Fruit fly (Drosophila melanogaster) whole organism, pupa: ENCODE data around the gene Cpr76Bd.

Source experiments
- CG8159 ChIP-seq: fragments of 200-800 bp; sonication (Bioruptor generic); optimal IDR thresholded peaks from 3 replicates; lab custom pipeline; 2018; ENCODE audit warnings: missing biosample characterization, mild to moderate bottlenecking, missing genetic modification characterization, moderate library complexity
- CG8301 ChIP-seq: fragments of 200-800 bp; sonication (Bioruptor generic); optimal IDR thresholded peaks from 2 replicates; lab custom pipeline; 2018; ENCODE audit warnings: missing biosample characterization, mild to moderate bottlenecking, missing genetic modification characterization
- EcR ChIP-seq: fragments of 200-800 bp; sonication (Bioruptor generic); optimal IDR thresholded peaks from 3 replicates; lab custom pipeline; 2019; ENCODE audit warnings: missing biosample characterization, missing genetic modification characterization, mild to moderate bottlenecking, moderate library complexity, missing genetic modification reagents
- Pif1A ChIP-seq: fragments of 200-800 bp; sonication (Bioruptor generic); optimal IDR thresholded peaks from 3 replicates; lab custom pipeline; 2016; ENCODE audit warnings: missing biosample characterization, missing genetic modification characterization

The Cpr76Bd gene

DNA sequence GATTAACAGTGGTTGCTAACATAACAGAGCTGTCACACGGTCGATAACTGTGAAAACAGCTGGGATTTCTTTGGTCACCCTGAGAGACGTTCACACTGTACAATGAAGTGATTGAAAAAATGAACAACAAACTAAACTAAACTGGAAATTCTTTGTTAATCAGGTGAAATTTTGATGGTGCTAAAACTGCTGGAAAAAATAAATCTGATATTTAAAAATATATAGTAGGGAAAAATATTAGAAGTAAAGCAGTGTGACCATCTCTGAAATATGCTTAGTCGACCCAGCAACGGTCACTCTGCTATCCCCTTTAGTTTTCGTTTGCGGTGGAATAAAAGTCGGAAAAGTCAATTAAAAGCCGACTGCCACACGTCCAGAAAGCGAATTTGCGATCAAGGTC lies 53.4 kb downstream of the Cpr76Bd start, which contains the start of the genes CG9231 and CG9330:
TSS of gene CG9231 (minus strand) at position 25 of the 400 bp plus-strand sequence.
TSS of gene CG9330 (plus strand) at position 275 of the 400 bp plus-strand sequence.
- TF ChIP-seq Pif1A (GFP tag; lab: Kevin White, UChicago) (peak; percentile 31), CG8159 (tag; lab: Kevin White, UChicago) (peak; percentile 1), CG8301 (tag; lab: Kevin White, UChicago) (no peak), EcR (GFP tag; lab: Kevin White, UChicago) (peak; percentile 14)
- TF ChIP-seq, all 21 proteins: peak for 3
